Fruit fly (Drosophila melanogaster) whole organism: ENCODE results near the gene Acn.

Experiments used
- CG8478 ChIP-seq: fragments of >200 bp; optimal IDR thresholded peaks from 2 replicates; lab custom pipeline; 2018; ENCODE audit warnings: inconsistent platforms
- Dll ChIP-seq: fragments of >200 bp; optimal IDR thresholded peaks from 2 replicates; lab custom pipeline; 2017
- EcR ChIP-seq, 2 experiments: fragments of >200 bp; optimal IDR thresholded peaks; 2 replicates each; lab custom pipeline; 2017; ENCODE audit warnings: missing biosample characterization in 2 of 2, missing genetic modification characterization in 2 of 2, missing genetic modification reagents in 2 of 2
- pan ChIP-seq: fragments of >200 bp; optimal IDR thresholded peaks from 2 replicates; lab custom pipeline; 2017
- psq ChIP-seq: fragments of >200 bp; optimal IDR thresholded peaks from 2 replicates; lab custom pipeline; 2017
- usp ChIP-seq: fragments of >200 bp; optimal IDR thresholded peaks from 2 replicates; lab custom pipeline; 2017; ENCODE audit warnings: missing biosample characterization, missing genetic modification characterization, mixed read lengths

Gene Acn

DNA sequence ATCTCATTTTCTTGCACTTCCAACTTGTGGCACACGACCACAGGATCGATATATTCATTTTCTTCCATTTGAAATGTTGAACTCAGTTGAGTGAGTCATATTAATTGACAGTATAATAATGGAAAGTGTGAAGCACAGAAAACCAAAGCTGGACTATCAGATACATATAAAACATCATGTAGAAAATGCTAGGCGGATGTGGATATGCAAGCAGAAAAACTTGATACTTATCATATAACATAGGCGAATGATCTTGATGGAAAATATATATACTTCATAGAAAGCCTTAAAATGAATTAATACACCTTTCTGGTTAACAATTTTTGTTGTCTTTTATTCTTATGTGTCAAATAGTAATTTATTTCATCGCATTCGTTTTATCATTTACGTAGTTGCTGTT is 33.8 kb downstream of the Acn start, which contains the start of gene CG10700:
Gene CG10700 (minus strand): TSS at position 101 of the 400 bp plus-strand sequence.
- TF ChIP-seq pan (lab: Kevin White, UChicago) (no peak), CG8478 (lab: Kevin White, UChicago) (no peak), psq (lab: Kevin White, UChicago) (no peak), Dll (lab: Kevin White, UChicago) (no peak), EcR (GFP tag; optimal IDR thresholded peaks at IDR 0.05; lab: Kevin White, UChicago) (no peak), usp (no peak)

DNA sequence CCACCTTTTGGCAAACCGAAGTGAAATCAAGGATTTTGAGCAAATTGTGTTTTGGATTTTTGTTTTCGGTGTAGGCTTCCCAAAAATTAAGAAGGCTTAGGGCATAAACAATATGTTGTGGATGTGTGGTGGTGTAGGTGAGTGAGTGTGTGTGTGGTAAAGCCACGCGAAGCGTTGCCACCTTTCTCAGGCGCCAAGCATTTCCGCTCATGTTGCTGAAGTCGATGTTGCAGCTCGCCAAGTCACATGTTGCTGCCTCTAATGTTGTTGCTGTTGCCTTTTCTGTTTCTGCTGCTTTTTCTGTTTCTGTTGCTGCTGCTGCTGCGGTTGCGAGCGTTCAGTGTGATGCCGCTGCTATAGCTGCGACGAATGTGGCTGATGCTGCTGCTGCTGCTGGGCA is 34.6 kb downstream of the Acn start:
- no peak for TF ChIP-seq pan (lab: Kevin White, UChicago)
- no peak for TF ChIP-seq EcR (GFP tag; optimal IDR thresholded peaks at IDR 0.05; lab: Kevin White, UChicago)
- no peak for TF ChIP-seq CG8478 (lab: Kevin White, UChicago)
- no peak for TF ChIP-seq usp
- TF ChIP-seq Dll (lab: Kevin White, UChicago), result no peak
- TF ChIP-seq psq (lab: Kevin White, UChicago), result no peak

DNA sequence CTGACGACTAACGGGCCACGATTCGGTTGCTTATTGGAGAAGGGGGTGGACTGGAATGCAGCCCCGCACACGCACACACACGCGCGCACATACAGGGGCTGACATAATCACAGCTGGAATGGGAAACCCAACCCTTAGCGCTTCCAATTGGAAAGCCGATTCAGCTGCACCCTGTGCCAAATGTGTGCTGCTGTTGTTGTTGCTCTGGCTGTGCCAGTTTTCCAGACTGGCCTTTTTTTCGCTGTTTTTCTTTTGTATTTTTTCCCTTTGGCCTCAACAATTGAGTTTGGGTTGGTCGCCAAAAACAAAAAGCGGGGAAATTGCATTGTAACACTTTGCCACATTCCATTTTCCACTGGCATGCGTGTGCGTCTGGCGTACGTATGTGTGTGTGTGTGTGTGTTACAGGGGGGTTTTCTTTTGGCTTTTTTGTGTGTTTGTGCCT is 38.2 kb downstream of the Acn start:
- TF ChIP-seq CG8478 (lab: Kevin White, UChicago) (no peak), psq (lab: Kevin White, UChicago) (no peak), Dll (lab: Kevin White, UChicago) (no peak), pan (lab: Kevin White, UChicago) (no peak), EcR (GFP tag; optimal IDR thresholded peaks at IDR 0.05; lab: Kevin White, UChicago) (no peak), usp (no peak)

DNA sequence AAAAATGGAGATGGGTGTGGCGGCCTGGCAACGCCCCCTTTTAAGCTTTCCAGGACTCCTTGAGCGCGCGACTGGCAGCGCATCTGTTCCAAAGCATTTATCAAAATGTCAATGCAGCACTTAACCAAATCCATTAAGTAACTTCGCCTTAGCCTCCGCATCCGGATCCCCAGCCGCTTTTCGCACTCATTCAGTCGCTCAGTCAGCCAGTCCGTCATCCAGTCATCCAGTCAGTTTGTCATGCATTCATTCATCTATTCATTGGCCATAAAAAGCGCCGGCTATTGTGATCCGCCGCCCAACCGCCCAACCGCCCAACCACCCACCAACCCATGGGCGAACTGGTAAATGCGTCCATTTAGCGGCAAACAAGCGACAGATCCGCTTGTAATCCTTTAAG is 43.7 kb downstream of the Acn start:
- no peak for TF ChIP-seq EcR (GFP tag; optimal IDR thresholded peaks at IDR 0.05; lab: Kevin White, UChicago)
- no peak for TF ChIP-seq CG8478 (lab: Kevin White, UChicago)
- TF ChIP-seq pan (lab: Kevin White, UChicago), result no peak
- TF ChIP-seq Dll (lab: Kevin White, UChicago), result no peak
- no peak for TF ChIP-seq usp
- TF ChIP-seq psq (lab: Kevin White, UChicago), result no peak

DNA sequence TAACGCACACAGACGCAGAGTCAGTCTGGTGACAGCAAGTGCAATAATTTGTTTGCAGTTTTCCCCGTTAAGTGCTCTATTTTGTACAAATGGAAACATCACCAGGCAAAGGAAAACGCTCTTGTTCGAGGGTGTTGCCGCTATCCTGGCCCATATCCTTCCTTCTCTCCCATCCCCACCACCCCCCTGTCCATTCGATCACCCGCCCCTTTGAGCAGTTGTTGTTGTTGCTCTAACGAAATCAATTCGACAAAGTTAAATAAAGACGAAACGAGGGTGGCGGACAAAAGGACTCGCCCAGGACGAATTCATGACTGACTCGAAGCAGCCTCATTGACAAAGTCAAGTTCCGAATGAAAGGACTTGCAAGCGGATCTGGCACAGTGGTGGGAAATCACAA is 44.2 kb downstream of the Acn start:
- TF ChIP-seq CG8478 (lab: Kevin White, UChicago), result no peak
- TF ChIP-seq usp, result no peak

DNA sequence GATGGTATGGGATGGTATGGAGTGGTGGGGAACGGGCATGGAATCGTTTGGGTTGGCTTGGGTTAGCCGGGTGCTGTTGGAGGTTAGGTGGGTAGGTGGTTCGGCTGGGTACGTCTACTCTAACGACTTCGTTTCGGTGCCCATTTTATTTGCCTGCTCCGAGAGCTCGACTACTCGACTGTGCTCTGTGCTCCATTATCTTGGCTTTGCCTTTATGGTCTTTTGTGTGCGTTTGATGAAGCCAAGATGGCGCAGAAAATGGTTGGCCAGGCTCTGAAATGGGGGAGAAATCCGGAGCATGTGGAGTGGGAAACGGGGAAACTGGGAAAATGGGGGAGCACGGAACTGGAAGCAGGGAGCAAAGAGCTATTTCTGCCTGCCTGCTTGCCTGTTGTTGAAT is 48.7 kb downstream of the Acn start:
- no peak for TF ChIP-seq psq (lab: Kevin White, UChicago)

DNA sequence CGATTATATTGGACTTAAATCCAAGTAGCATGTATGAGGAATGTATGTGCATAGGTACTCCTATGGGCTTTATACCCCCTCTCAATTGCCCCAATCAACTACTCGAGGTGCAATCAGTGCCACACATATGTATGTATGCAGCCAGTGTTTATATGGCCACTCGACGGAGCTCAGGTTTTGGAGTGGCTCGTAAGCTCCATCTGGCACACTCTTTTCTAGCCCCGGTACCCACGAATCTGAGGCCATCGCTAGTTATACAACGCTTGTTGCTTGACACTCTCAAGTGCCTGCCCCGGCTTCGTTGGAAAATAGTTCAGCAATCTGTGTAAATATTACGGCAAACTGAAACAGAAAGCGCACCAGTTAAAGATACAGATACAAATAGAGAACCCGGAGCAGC is 51.2 kb downstream of the Acn start:
- TF ChIP-seq CG8478 (lab: Kevin White, UChicago) (no peak), Dll (lab: Kevin White, UChicago) (no peak), psq (lab: Kevin White, UChicago) (no peak), EcR (GFP tag; optimal IDR thresholded peaks at IDR 0.05; lab: Kevin White, UChicago) (no peak), pan (lab: Kevin White, UChicago) (no peak), usp (no peak)

DNA sequence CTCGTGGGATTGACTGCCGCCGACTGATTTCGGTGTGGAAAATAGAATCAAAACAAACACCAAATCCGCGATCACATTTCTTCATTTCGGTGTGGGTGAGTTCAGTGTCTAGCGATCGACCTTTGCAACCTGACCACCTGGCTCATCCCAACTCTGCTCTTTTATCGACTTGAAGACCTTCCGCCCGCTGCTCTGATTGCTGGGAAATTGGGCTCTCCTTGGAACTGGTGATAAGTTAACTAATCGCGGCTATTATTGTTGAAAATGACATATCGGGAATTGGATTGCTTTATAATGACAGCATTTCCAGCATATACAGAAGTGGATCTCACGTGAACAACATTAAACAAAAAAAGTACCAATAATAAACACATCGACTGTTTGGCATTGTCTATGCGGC is 52.2 kb downstream of the Acn start:
- TF ChIP-seq psq (lab: Kevin White, UChicago) (no peak), pan (lab: Kevin White, UChicago) (no peak), CG8478 (lab: Kevin White, UChicago) (no peak), Dll (lab: Kevin White, UChicago) (no peak), EcR (GFP tag; optimal IDR thresholded peaks at IDR 0.05; lab: Kevin White, UChicago) (no peak), usp (no peak)
